Worm (Caenorhabditis elegans): ENCODE data around the gene shl-1.
A peak's percentile ranks its signal among the peaks of the same experiment; 100 is the strongest.

The shl-1 gene

DNA sequence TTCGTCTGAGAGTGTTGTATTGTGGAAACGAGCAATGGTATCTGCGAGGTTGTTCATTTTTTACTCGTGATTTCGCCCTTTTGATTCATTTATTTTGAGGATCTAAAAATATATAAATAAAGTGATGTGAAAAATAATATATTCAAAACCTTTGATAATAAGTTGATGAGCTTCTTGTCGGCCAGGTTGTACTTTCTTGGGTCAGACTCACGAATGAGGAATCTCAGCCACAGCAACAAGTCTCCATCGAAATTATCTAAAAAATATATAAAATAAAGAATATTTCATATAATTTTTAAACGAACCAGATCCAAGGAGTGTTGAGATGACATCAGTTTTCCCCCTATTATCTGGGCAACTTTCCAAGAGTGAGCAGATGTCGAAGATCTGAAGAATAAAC is 41.4 kb downstream of the shl-1 start, which contains the start of gene Y73B6BL.288:
Gene Y73B6BL.288 (minus strand): TSS at position 101 of the 400 bp plus-strand sequence.
- TF ChIP-seq ceh-28 (tag; optimal IDR thresholded peaks at IDR 0.05) (no peak), eor-1 (tag; optimal IDR thresholded peaks at IDR 0.05) (no peak), mdl-1 (tag; optimal IDR thresholded peaks at IDR 0.05) (no peak), nhr-28 (tag; optimal IDR thresholded peaks at IDR 0.05) (no peak), egl-5 (tag; optimal IDR thresholded peaks at IDR 0.05) (no peak), nfya-1 (tag; optimal IDR thresholded peaks at IDR 0.05; ENCODE audit: insufficient read depth) (no peak), nhr-12 (tag; optimal IDR thresholded peaks at IDR 0.05) (no peak), elt-2 (tag; optimal IDR thresholded peaks at IDR 0.05) (no peak), ceh-16 (tag; optimal IDR thresholded peaks at IDR 0.05) (no peak), egl-27 (tag; optimal IDR thresholded peaks at IDR 0.05) (no peak), nhr-76 (tag; optimal IDR thresholded peaks at IDR 0.05) (no peak), ZK546.5 (tag; optimal IDR thresholded peaks at IDR 0.05) (no peak)

DNA sequence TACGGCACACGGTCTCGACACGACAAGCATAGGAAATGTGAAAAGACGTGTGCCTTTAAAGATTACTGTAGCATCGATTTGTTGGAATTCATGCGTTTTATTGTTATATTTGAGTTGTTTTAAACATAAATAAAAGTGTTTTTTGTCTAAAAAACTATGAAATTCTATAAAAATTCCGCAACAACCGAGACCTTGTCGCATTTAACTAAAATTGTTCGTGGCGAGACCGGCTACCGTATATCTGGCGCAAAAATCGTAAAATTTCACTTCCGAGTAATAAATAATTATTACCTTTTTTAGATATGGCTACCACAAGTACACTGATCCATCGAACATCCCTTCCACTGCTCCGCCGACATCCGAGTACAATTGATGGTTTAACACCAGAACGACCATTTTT is 46.5 kb downstream of the shl-1 start, which contains the start of gene ipla-6:
Gene ipla-6 (plus strand): TSS at position 301 of the 400 bp plus-strand sequence.
- no peak for TF ChIP-seq fkh-2 (tag; optimal IDR thresholded peaks at IDR 0.05)
- TF ChIP-seq elt-2 (tag; optimal IDR thresholded peaks at IDR 0.05), result no peak
- no peak for TF ChIP-seq snpc-4 (tag; optimal IDR thresholded peaks at IDR 0.05)
- TF ChIP-seq nhr-28 (tag; optimal IDR thresholded peaks at IDR 0.05), result no peak
- no peak for TF ChIP-seq pqm-1 (tag; optimal IDR thresholded peaks at IDR 0.05)
- TF ChIP-seq nhr-67 (tag; optimal IDR thresholded peaks at IDR 0.05), result no peak

ce11 chrIV:6336748-6337147 is 47.1 kb downstream of the shl-1 start:
- peak; percentile 86 for TF ChIP-seq hmg-11 (tag; optimal IDR thresholded peaks at IDR 0.05)
- peak; percentile 68 for TF ChIP-seq nhr-11 (tag; optimal IDR thresholded peaks at IDR 0.05)
- TF ChIP-seq pha-4 (tag; optimal IDR thresholded peaks at IDR 0.05), result peak; percentile 96
- peak; percentile 23 for TF ChIP-seq sea-2 (GFP tag; optimal IDR thresholded peaks at IDR 0.05)
- TF ChIP-seq fkh-10 (GFP tag; optimal IDR thresholded peaks at IDR 0.05), result no peak
- peak; percentile 98 for TF ChIP-seq mdl-1 (tag; optimal IDR thresholded peaks at IDR 0.05)
- peak; percentile 81 for TF ChIP-seq R02D3.7 (tag; optimal IDR thresholded peaks at IDR 0.05)
- peak; percentile 41 for TF ChIP-seq fos-1 (tag; optimal IDR thresholded peaks at IDR 0.05)
- TF ChIP-seq nhr-23 (tag; optimal IDR thresholded peaks at IDR 0.05), result peak; percentile 98
- TF ChIP-seq jun-1 (tag; optimal IDR thresholded peaks at IDR 0.05), result peak; percentile 95
- peak; percentile 94 for TF ChIP-seq elt-2 (tag; optimal IDR thresholded peaks at IDR 0.05)
- peak; percentile 71 for TF ChIP-seq ceh-28 (tag; optimal IDR thresholded peaks at IDR 0.05)
- TF ChIP-seq mml-1 (tag; optimal IDR thresholded peaks at IDR 0.05), result peak; percentile 34
- TF ChIP-seq egl-27 (tag; optimal IDR thresholded peaks at IDR 0.05), result peak; percentile 14
- peak; percentile 85 for TF ChIP-seq egl-5 (tag; optimal IDR thresholded peaks at IDR 0.05)
- TF ChIP-seq elt-1 (tag; optimal IDR thresholded peaks at IDR 0.05), result peak; percentile 69
- TF ChIP-seq ceh-9 (tag; optimal IDR thresholded peaks at IDR 0.05), result no peak
- peak; percentile 99 for TF ChIP-seq nhr-25 (tag; optimal IDR thresholded peaks at IDR 0.05)
- TF ChIP-seq nhr-67 (tag; optimal IDR thresholded peaks at IDR 0.05), result no peak
- TF ChIP-seq fkh-2 (tag; optimal IDR thresholded peaks at IDR 0.05), result no peak
- TF ChIP-seq ZK546.5 (tag; optimal IDR thresholded peaks at IDR 0.05), result no peak
- peak; percentile 62 for TF ChIP-seq snpc-4 (tag; optimal IDR thresholded peaks at IDR 0.05)
- peak; percentile 95 for TF ChIP-seq skn-1 (tag; optimal IDR thresholded peaks at IDR 0.05)
- peak; percentile 83 for TF ChIP-seq ztf-4 (tag; optimal IDR thresholded peaks at IDR 0.05)
- no peak for TF ChIP-seq aly-2 (tag; optimal IDR thresholded peaks at IDR 0.05)
- no peak for TF ChIP-seq unc-39 (tag; optimal IDR thresholded peaks at IDR 0.05)
- no peak for TF ChIP-seq zag-1 (tag; optimal IDR thresholded peaks at IDR 0.05)
- TF ChIP-seq nhr-43 (tag; optimal IDR thresholded peaks at IDR 0.05; ENCODE audit: poor library complexity, severe bottlenecking), result peak; percentile 96
- no peak for TF ChIP-seq ceh-16 (tag; optimal IDR thresholded peaks at IDR 0.05)
- TF ChIP-seq elt-3 (tag; optimal IDR thresholded peaks at IDR 0.05), result peak in 1 of 3 experiments; percentile 34
- peak; percentile 56 for TF ChIP-seq lin-15B (tag; optimal IDR thresholded peaks at IDR 0.05)
- no peak for TF ChIP-seq nhr-76 (tag; optimal IDR thresholded peaks at IDR 0.05)
- peak; percentile 84 for TF ChIP-seq unc-62 (GFP tag; optimal IDR thresholded peaks at IDR 0.05)
- TF ChIP-seq ceh-82 (tag; optimal IDR thresholded peaks at IDR 0.05), result no peak
- TF ChIP-seq pqm-1 (tag; optimal IDR thresholded peaks at IDR 0.05), result peak; percentile 94
- TF ChIP-seq daf-12 (tag; optimal IDR thresholded peaks at IDR 0.05), result no peak
- no peak for TF ChIP-seq nhr-237 (tag; optimal IDR thresholded peaks at IDR 0.05)
- TF ChIP-seq ztf-11 (tag; optimal IDR thresholded peaks at IDR 0.05), result no peak
- peak; percentile 93 for TF ChIP-seq lsy-12 (tag; optimal IDR thresholded peaks at IDR 0.05)
- peak; percentile 94 for TF ChIP-seq nfya-1 (tag; optimal IDR thresholded peaks at IDR 0.05; ENCODE audit: insufficient read depth)
- peak; percentile 61 for TF ChIP-seq ama-1 (optimal IDR thresholded peaks at IDR 0.05)
- TF ChIP-seq tbx-2 (tag; optimal IDR thresholded peaks at IDR 0.05), result peak; percentile 92
- TF ChIP-seq lin-39 (tag; optimal IDR thresholded peaks at IDR 0.05), result peak; percentile 49
- no peak for TF ChIP-seq nhr-28 (tag; optimal IDR thresholded peaks at IDR 0.05)
- no peak for TF ChIP-seq nhr-77 (tag; optimal IDR thresholded peaks at IDR 0.05)
- TF ChIP-seq eor-1 (tag; optimal IDR thresholded peaks at IDR 0.05), result peak; percentile 12 to 57
- TF ChIP-seq nhr-12 (tag; optimal IDR thresholded peaks at IDR 0.05), result no peak

Data from whole organism, L3 larva.